Worm (Caenorhabditis elegans) whole organism, L2 larva: ENCODE data around the gene tra-4.

Experiments
- C34F6.9 ChIP-seq: fragments of 150-350 bp; optimal IDR thresholded peaks from 2 replicates; lab custom pipeline; 2014; ENCODE audit warnings: missing biosample characterization, missing genetic modification characterization
- F13H6.1 ChIP-seq: sonication (generic microtip); optimal IDR thresholded peaks from 2 replicates; lab custom pipeline; 2016; ENCODE audit warnings: missing genetic modification characterization, missing compliant biosample characterization
- R02D3.7 ChIP-seq: fragments of 150-350 bp; optimal IDR thresholded peaks from 2 replicates; lab custom pipeline; 2014; ENCODE audit warnings: missing biosample characterization, missing genetic modification characterization
- Y55F3AM.14 ChIP-seq: fragments of 200-800 bp; sonication (Bioruptor generic); optimal IDR thresholded peaks from 2 replicates; lab custom pipeline; 2018; ENCODE audit warnings: mild to moderate bottlenecking, missing genetic modification characterization, missing compliant biosample characterization
- ZK546.5 ChIP-seq: sonication (generic microtip); optimal IDR thresholded peaks from 2 replicates; lab custom pipeline; 2017; ENCODE audit warnings: missing biosample characterization, missing genetic modification characterization
- alr-1 ChIP-seq: fragments of 150-350 bp; optimal IDR thresholded peaks from 2 replicates; lab custom pipeline; 2014; ENCODE audit warnings: missing biosample characterization, missing genetic modification characterization
- aly-2 ChIP-seq: fragments of 150-350 bp; optimal IDR thresholded peaks from 2 replicates; lab custom pipeline; 2014; ENCODE audit warnings: missing biosample characterization, missing genetic modification characterization
- ceh-16 ChIP-seq: fragments of 150-350 bp; optimal IDR thresholded peaks from 2 replicates; lab custom pipeline; 2014; ENCODE audit warnings: missing biosample characterization, missing genetic modification characterization
- crh-2 ChIP-seq: sonication (generic microtip); optimal IDR thresholded peaks from 2 replicates; lab custom pipeline; 2017; ENCODE audit warnings: missing biosample characterization, missing genetic modification characterization
- dmd-4 ChIP-seq: sonication (generic microtip); optimal IDR thresholded peaks from 2 replicates; lab custom pipeline; 2017; ENCODE audit warnings: missing biosample characterization, missing genetic modification characterization
- egl-27 ChIP-seq: sonication (generic microtip); optimal IDR thresholded peaks from 3 replicates; lab custom pipeline; 2017; ENCODE audit warnings: missing biosample characterization, missing genetic modification reagents, missing genetic modification characterization
- elt-1 ChIP-seq: fragments of 150-350 bp; optimal IDR thresholded peaks from 2 replicates; lab custom pipeline; 2014; ENCODE audit warnings: missing biosample characterization, missing genetic modification characterization
- elt-3 ChIP-seq: sonication (generic microtip); optimal IDR thresholded peaks from 2 replicates; lab custom pipeline; 2017; ENCODE audit warnings: missing biosample characterization, missing genetic modification characterization
- fos-1 ChIP-seq: fragments of 150-350 bp; optimal IDR thresholded peaks from 2 replicates; lab custom pipeline; 2014; ENCODE audit warnings: missing biosample characterization, missing genetic modification characterization
- gmeb-1 ChIP-seq: fragments of 150-350 bp; optimal IDR thresholded peaks from 2 replicates; lab custom pipeline; 2014; ENCODE audit warnings: missing biosample characterization, missing genetic modification characterization
- lin-13 ChIP-seq: fragments of 150-350 bp; optimal IDR thresholded peaks from 2 replicates; lab custom pipeline; 2014; ENCODE audit warnings: missing biosample characterization, missing genetic modification reagents, missing genetic modification characterization
- lin-39 ChIP-seq: fragments of 150-350 bp; optimal IDR thresholded peaks from 2 replicates; lab custom pipeline; 2014; ENCODE audit warnings: missing biosample characterization, missing genetic modification reagents, missing genetic modification characterization
- lsy-2 ChIP-seq, 2 experiments: fragments of 150-350 bp in 1 of 2; sonication (generic microtip) in 1 of 2; optimal IDR thresholded peaks; 2 replicates each; lab custom pipeline; 2014 to 2017; ENCODE audit warnings: missing biosample characterization in 2 of 2, missing genetic modification characterization in 2 of 2
- mab-5 ChIP-seq: fragments of 150-350 bp; optimal IDR thresholded peaks from 2 replicates; lab custom pipeline; 2014; ENCODE audit warnings: missing biosample characterization, missing genetic modification characterization
- mbf-1 ChIP-seq: sonication (generic microtip); optimal IDR thresholded peaks from 2 replicates; lab custom pipeline; 2017; ENCODE audit warnings: missing biosample characterization, missing genetic modification characterization
- nhr-10 ChIP-seq: sonication (generic microtip); optimal IDR thresholded peaks from 2 replicates; lab custom pipeline; 2017; ENCODE audit warnings: missing biosample characterization, missing genetic modification characterization
- nhr-11 ChIP-seq: fragments of 150-350 bp; optimal IDR thresholded peaks from 2 replicates; lab custom pipeline; 2014; ENCODE audit warnings: missing biosample characterization, missing genetic modification characterization
- nhr-12 ChIP-seq: fragments of 150-350 bp; optimal IDR thresholded peaks from 2 replicates; lab custom pipeline; 2014; ENCODE audit warnings: missing biosample characterization, missing genetic modification characterization
- nhr-21 ChIP-seq: fragments of 150-350 bp; optimal IDR thresholded peaks from 2 replicates; lab custom pipeline; 2014; ENCODE audit warnings: missing biosample characterization, missing genetic modification characterization
- nhr-237 ChIP-seq: fragments of 150-350 bp; optimal IDR thresholded peaks from 2 replicates; lab custom pipeline; 2014; ENCODE audit warnings: missing biosample characterization, missing genetic modification characterization
- nhr-25 ChIP-seq: fragments of 150-350 bp; sonication (generic microtip); optimal IDR thresholded peaks from 3 replicates; lab custom pipeline; 2014; ENCODE audit warnings: missing biosample characterization, missing genetic modification characterization
- peb-1 ChIP-seq: fragments of 150-350 bp; optimal IDR thresholded peaks from 2 replicates; lab custom pipeline; 2014; ENCODE audit warnings: missing biosample characterization, missing genetic modification characterization
- sem-4 ChIP-seq: fragments of 150-350 bp; optimal IDR thresholded peaks from 2 replicates; lab custom pipeline; 2014; ENCODE audit warnings: missing biosample characterization, missing genetic modification reagents, missing genetic modification characterization
- skn-1 ChIP-seq: sonication (generic microtip); optimal IDR thresholded peaks from 2 replicates; lab custom pipeline; 2017; ENCODE audit warnings: missing biosample characterization, missing genetic modification characterization
- sma-9 ChIP-seq, 2 experiments: fragments of 150-350 bp in 1 of 2; sonication (generic microtip) in 1 of 2; optimal IDR thresholded peaks; 2 replicates each; lab custom pipeline; 2014 to 2016; ENCODE audit warnings: missing genetic modification characterization in 2 of 2, mild to moderate bottlenecking in 1 of 2, missing biosample characterization in 1 of 2, missing compliant biosample characterization in 1 of 2, missing genetic modification reagents in 1 of 2, moderate library complexity in 1 of 2
- snpc-4 ChIP-seq: fragments of 150-350 bp; optimal IDR thresholded peaks from 2 replicates; lab custom pipeline; 2014; ENCODE audit warnings: missing biosample characterization, missing genetic modification characterization
- unc-39 ChIP-seq: fragments of 150-350 bp; optimal IDR thresholded peaks from 2 replicates; lab custom pipeline; 2014; ENCODE audit warnings: missing biosample characterization, missing genetic modification characterization
- unc-55 ChIP-seq: fragments of 150-350 bp; sonication (generic microtip); optimal IDR thresholded peaks from 3 replicates; lab custom pipeline; 2014; ENCODE audit warnings: missing biosample characterization, missing genetic modification reagents, missing genetic modification characterization
- unc-62 ChIP-seq: fragments of 150-350 bp; optimal IDR thresholded peaks from 2 replicates; lab custom pipeline; 2014; ENCODE audit warnings: missing biosample characterization, missing genetic modification reagents, missing genetic modification characterization
- ztf-4 ChIP-seq: fragments of 150-350 bp; optimal IDR thresholded peaks from 2 replicates; lab custom pipeline; 2014; ENCODE audit warnings: missing biosample characterization, missing genetic modification characterization

Gene tra-4

ce11 chrX:2857070-2857825, at the start of gene tra-4:
Gene tra-4 (minus strand): TSS chrX:2857603.
- TF ChIP-seq nhr-237 (tag; lab: Kevin White, UChicago) (no peak), aly-2 (no peak), elt-1 (tag; lab: Kevin White, UChicago) (no peak), nhr-12 (tag; lab: Kevin White, UChicago) (no peak), mbf-1 (tag; lab: Kevin White, UChicago) (no peak), peb-1 (tag; lab: Kevin White, UChicago) (no peak), unc-55 (GFP tag; lab: Kevin White, UChicago) (peak; percentile 51), lin-13 (GFP tag; lab: Kevin White, UChicago) (peak; percentile 36), lin-39 (tag; lab: Kevin White, UChicago) (no peak), nhr-25 (tag; lab: Kevin White, UChicago) (peak; percentile 80), R02D3.7 (tag; lab: Kevin White, UChicago) (no peak), alr-1 (no peak), crh-2 (tag; lab: Kevin White, UChicago) (no peak), C34F6.9 (tag; lab: Kevin White, UChicago) (peak; percentile 15), nhr-11 (no peak), sem-4 (tag; lab: Kevin White, UChicago) (no peak), lsy-2 (tag; optimal IDR thresholded peaks at IDR 0.05; lab: Kevin White, UChicago) (peak in 1 of 2 experiments; percentile 26), sma-9 (GFP tag; optimal IDR thresholded peaks at IDR 0.05; lab: Kevin White, UChicago) (peak; percentile 44), sma-9 (tag; optimal IDR thresholded peaks at IDR 0.05; lab: Kevin White, UChicago) (no peak), nhr-10 (tag; lab: Kevin White, UChicago) (no peak), mab-5 (no peak), egl-27 (tag; lab: Kevin White, UChicago) (no peak), dmd-4 (no peak), unc-39 (tag; lab: Kevin White, UChicago) (no peak), unc-62 (no peak), ztf-4 (tag; lab: Kevin White, UChicago) (no peak), gmeb-1 (tag; lab: Kevin White, UChicago) (no peak)

- no peak for TF ChIP-seq sma-9 (GFP tag; optimal IDR thresholded peaks at IDR 0.05; lab: Kevin White, UChicago)
- TF ChIP-seq sma-9 (tag; optimal IDR thresholded peaks at IDR 0.05; lab: Kevin White, UChicago): no peak
- TF ChIP-seq fos-1: peak; percentile 98
Observed at ce11 chrX:2906062-2906732, 48.8 kb upstream of the tra-4 start.

- TF ChIP-seq nhr-25 (tag; lab: Kevin White, UChicago): peak; percentile 18
- TF ChIP-seq unc-55 (GFP tag; lab: Kevin White, UChicago): peak; percentile 34
- peak; percentile 19 for TF ChIP-seq fos-1
- TF ChIP-seq nhr-21 (tag; lab: Kevin White, UChicago): peak; percentile 5
- TF ChIP-seq ceh-16 (tag; lab: Kevin White, UChicago): peak; percentile 16
- TF ChIP-seq mab-5: no peak
- no peak for TF ChIP-seq sma-9 (GFP tag; optimal IDR thresholded peaks at IDR 0.05; lab: Kevin White, UChicago)
- TF ChIP-seq sma-9 (tag; optimal IDR thresholded peaks at IDR 0.05; lab: Kevin White, UChicago): no peak
- TF ChIP-seq snpc-4 (tag; lab: Kevin White, UChicago): no peak
Observed at ce11 chrX:2903715-2904419, 46.5 kb upstream of the tra-4 start.

- TF ChIP-seq elt-3 (tag; lab: Kevin White, UChicago): no peak
- no peak for TF ChIP-seq skn-1 (tag; lab: Kevin White, UChicago)
- TF ChIP-seq alr-1: no peak
- TF ChIP-seq ceh-16 (tag; lab: Kevin White, UChicago): no peak
- TF ChIP-seq ZK546.5 (tag; lab: Kevin White, UChicago): no peak
- no peak for TF ChIP-seq sem-4 (tag; lab: Kevin White, UChicago)
- TF ChIP-seq aly-2: no peak
- no peak for TF ChIP-seq F13H6.1 (tag; lab: Kevin White, UChicago)
- TF ChIP-seq nhr-10 (tag; lab: Kevin White, UChicago): no peak
- TF ChIP-seq Y55F3AM.14 (GFP tag; lab: Kevin White, UChicago): no peak
- no peak for TF ChIP-seq snpc-4 (tag; lab: Kevin White, UChicago)
- TF ChIP-seq unc-55 (GFP tag; lab: Kevin White, UChicago): no peak
- no peak for TF ChIP-seq nhr-21 (tag; lab: Kevin White, UChicago)
- TF ChIP-seq mbf-1 (tag; lab: Kevin White, UChicago): no peak
- no peak for TF ChIP-seq lsy-2 (tag; optimal IDR thresholded peaks at IDR 0.05; lab: Kevin White, UChicago)
Observed at ce11 chrX:2902854-2903253, 45.5 kb upstream of the tra-4 start.
